Worm (Caenorhabditis elegans) whole organism, midembryonic: Measurements from ENCODE around the gene unc-86.

Experiments
- flt-1 ChIP-seq: fragments of 200-800 bp; sonication (Bioruptor generic); IDR thresholded peaks from 2 replicates; pipeline ENCODE4 v1.3.6; 2022; ENCODE audit warnings: missing genetic modification characterization, missing compliant biosample characterization
- klf-2 ChIP-seq: fragments of 200-800 bp; sonication (Bioruptor generic); conservative IDR thresholded peaks from 2 replicates; pipeline ENCODE4 v1.3.6; 2022; ENCODE audit warnings: missing genetic modification reagents, missing genetic modification characterization, missing compliant biosample characterization
- med-1 ChIP-seq: sonication (generic microtip); optimal IDR thresholded peaks from 2 replicates; lab custom pipeline; 2017; ENCODE audit warnings: missing genetic modification characterization, mild to moderate bottlenecking, missing compliant biosample characterization, antibody characterized with exemption, missing genetic modification reagents; ENCODE audit not compliant: insufficient read depth
- ref-1 ChIP-seq: fragments of 200-800 bp; sonication (Bioruptor generic); conservative IDR thresholded peaks from 2 replicates; pipeline ENCODE4 v1.3.6; 2022; ENCODE audit warnings: missing genetic modification reagents, missing genetic modification characterization, missing compliant biosample characterization
- tab-1 ChIP-seq: fragments of 200-800 bp; sonication (Bioruptor generic); IDR thresholded peaks from 2 replicates; pipeline ENCODE4 v1.3.6; 2022; ENCODE audit warnings: missing genetic modification characterization, missing compliant biosample characterization
- ztf-23 ChIP-seq: fragments of 200-800 bp; sonication (Bioruptor generic); IDR thresholded peaks from 2 replicates; pipeline ENCODE4 v1.3.6; 2022; ENCODE audit warnings: missing genetic modification reagents, missing genetic modification characterization, missing compliant biosample characterization

- TF ChIP-seq flt-1 (GFP tag; lab: Robert Waterston, UW) (no peak), med-1 (no peak), ztf-23 (no peak), ref-1 (GFP tag; lab: Robert Waterston, UW) (no peak), klf-2 (GFP tag; lab: Robert Waterston, UW) (no peak), tab-1 (GFP tag; lab: Robert Waterston, UW) (no peak)
These were observed 4.6 kb downstream of the unc-86 start for ce11 chrIII:8211562-8211961.
